Worm (Caenorhabditis elegans) whole organism, midembryonic: ENCODE measurements around the gene spp-16.

Experiments
- cog-1 ChIP-seq: sonication (generic microtip); optimal IDR thresholded peaks from 2 replicates; lab custom pipeline; 2016; ENCODE audit warnings: missing genetic modification characterization, missing compliant biosample characterization
- flt-1 ChIP-seq: fragments of 200-800 bp; sonication (Bioruptor generic); IDR thresholded peaks from 2 replicates; pipeline ENCODE4 v1.3.6; 2022; ENCODE audit warnings: missing genetic modification characterization, missing compliant biosample characterization
- klf-2 ChIP-seq: fragments of 200-800 bp; sonication (Bioruptor generic); conservative IDR thresholded peaks from 2 replicates; pipeline ENCODE4 v1.3.6; 2022; ENCODE audit warnings: missing genetic modification reagents, missing genetic modification characterization, missing compliant biosample characterization
- med-1 ChIP-seq: sonication (generic microtip); optimal IDR thresholded peaks from 2 replicates; lab custom pipeline; 2017; ENCODE audit warnings: missing genetic modification characterization, mild to moderate bottlenecking, missing compliant biosample characterization, antibody characterized with exemption, missing genetic modification reagents; ENCODE audit not compliant: insufficient read depth
- ref-1 ChIP-seq: fragments of 200-800 bp; sonication (Bioruptor generic); conservative IDR thresholded peaks from 2 replicates; pipeline ENCODE4 v1.3.6; 2022; ENCODE audit warnings: missing genetic modification reagents, missing genetic modification characterization, missing compliant biosample characterization
- tab-1 ChIP-seq: fragments of 200-800 bp; sonication (Bioruptor generic); IDR thresholded peaks from 2 replicates; pipeline ENCODE4 v1.3.6; 2022; ENCODE audit warnings: missing genetic modification characterization, missing compliant biosample characterization
- ztf-29 ChIP-seq: fragments of 200-800 bp; sonication (Bioruptor generic); IDR thresholded peaks from 2 replicates; pipeline ENCODE4 v1.3.6; 2022; ENCODE audit warnings: missing genetic modification reagents, missing genetic modification characterization, missing compliant biosample characterization

DNA sequence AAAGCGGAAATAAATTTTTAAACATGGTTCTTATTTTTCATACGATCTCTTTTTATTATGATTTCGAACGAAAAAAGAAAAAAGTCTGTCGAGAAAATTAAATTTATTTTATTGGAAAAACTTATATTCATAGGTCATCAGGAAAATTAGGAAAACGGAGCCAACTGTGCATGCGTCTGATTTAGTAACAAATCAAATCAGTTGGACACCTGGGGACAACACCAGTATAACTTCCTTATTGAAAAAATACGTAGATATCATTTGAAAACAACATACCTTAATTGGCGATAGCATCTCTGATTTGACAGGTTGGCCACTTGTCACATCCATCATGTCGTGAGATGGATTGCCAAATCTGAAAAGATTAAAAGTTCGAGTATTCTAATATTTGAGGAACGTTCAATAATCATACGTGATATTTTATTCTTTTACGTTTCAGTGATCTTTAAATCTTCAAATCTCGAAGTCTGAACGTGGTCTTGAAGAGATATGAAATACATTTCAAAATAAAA, 40.5 kb downstream of the spp-16 start:
- TF ChIP-seq flt-1 (GFP tag; lab: Robert Waterston, UW) (no peak), med-1 (no peak), ztf-29 (GFP tag; lab: Robert Waterston, UW) (no peak), klf-2 (GFP tag; lab: Robert Waterston, UW) (no peak), tab-1 (GFP tag; lab: Robert Waterston, UW) (no peak), ref-1 (GFP tag; lab: Robert Waterston, UW) (no peak), cog-1 (no peak)
